Worm (Caenorhabditis elegans) whole organism, early embryonic: ENCODE data around the gene clc-27.

Experiments used
- B0310.2 ChIP-seq: sonication (generic microtip); optimal IDR thresholded peaks from 2 replicates; lab custom pipeline; 2016; ENCODE audit warnings: mild to moderate bottlenecking, missing genetic modification characterization, missing compliant biosample characterization
- aly-1 ChIP-seq: sonication (generic microtip); optimal IDR thresholded peaks from 2 replicates; lab custom pipeline; 2016; ENCODE audit warnings: missing genetic modification characterization, missing compliant biosample characterization
- ama-1 ChIP-seq: fragments of 150-350 bp; optimal IDR thresholded peaks from 2 replicates; lab custom pipeline; 2014
- ceh-13 ChIP-seq: fragments of 200-800 bp; sonication (Bioruptor generic); optimal IDR thresholded peaks from 2 replicates; lab custom pipeline; 2018; ENCODE audit warnings: mild to moderate bottlenecking, missing genetic modification characterization, missing compliant biosample characterization
- ceh-36 ChIP-seq: sonication (generic microtip); optimal IDR thresholded peaks from 2 replicates; lab custom pipeline; 2016; ENCODE audit warnings: missing genetic modification characterization, inconsistent platforms, missing compliant biosample characterization
- flt-1 ChIP-seq: fragments of 200-800 bp; sonication (Bioruptor generic); IDR thresholded peaks from 2 replicates; pipeline ENCODE4 v1.3.6; 2022; ENCODE audit warnings: missing genetic modification characterization, missing compliant biosample characterization
- hmbx-1 ChIP-seq: sonication (generic microtip); optimal IDR thresholded peaks from 2 replicates; lab custom pipeline; 2016; ENCODE audit warnings: mild to moderate bottlenecking, missing genetic modification characterization, missing compliant biosample characterization
- hmg-4 ChIP-seq: fragments of 200-800 bp; sonication (Bioruptor generic); optimal IDR thresholded peaks from 2 replicates; lab custom pipeline; 2018; ENCODE audit warnings: mild to moderate bottlenecking, missing genetic modification characterization, missing compliant biosample characterization
- hnd-1 ChIP-seq: sonication (generic microtip); optimal IDR thresholded peaks from 2 replicates; lab custom pipeline; 2016; ENCODE audit warnings: missing genetic modification characterization, missing compliant biosample characterization
- pes-1 ChIP-seq: fragments of 200-800 bp; sonication (Bioruptor generic); IDR thresholded peaks from 2 replicates; pipeline ENCODE4 v1.3.6; 2022; ENCODE audit warnings: missing genetic modification reagents, missing genetic modification characterization, missing compliant biosample characterization
- scrt-1 ChIP-seq: fragments of 200-800 bp; sonication (Bioruptor generic); IDR thresholded peaks from 2 replicates; pipeline ENCODE4 v1.3.6; 2022; ENCODE audit warnings: missing genetic modification characterization, missing compliant biosample characterization

DNA sequence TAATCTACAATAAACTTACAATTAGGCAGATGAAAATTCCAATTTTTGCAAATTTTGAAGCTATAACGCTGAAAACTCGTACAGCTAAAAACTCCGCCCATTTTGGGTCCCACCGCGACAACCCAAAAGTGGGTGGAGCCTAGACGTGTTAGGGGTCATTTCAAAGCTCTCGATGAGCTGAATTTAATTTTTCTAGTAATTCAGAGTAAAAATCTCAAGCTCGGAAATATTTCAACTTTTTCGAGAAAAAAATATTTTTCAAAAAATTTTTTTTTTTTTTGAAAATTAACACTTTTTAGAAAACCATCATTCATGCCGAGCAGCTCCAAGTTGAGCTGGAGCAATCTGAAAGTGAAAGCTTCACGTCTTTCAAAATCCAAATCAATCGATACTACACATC, 6.9 kb upstream of the clc-27 start, which contains the start of gene R06B10.7:
- TF ChIP-seq ama-1 (no peak), ceh-36 (no peak), scrt-1 (GFP tag; lab: Robert Waterston, UW) (no peak), hnd-1 (no peak), flt-1 (GFP tag; lab: Robert Waterston, UW) (no peak), pes-1 (GFP tag; lab: Robert Waterston, UW) (no peak), aly-1 (tag; lab: Kevin White, UChicago) (no peak), hmg-4 (GFP tag; lab: Kevin White, UChicago) (no peak), hmbx-1 (no peak), ceh-13 (no peak), B0310.2 (tag; lab: Kevin White, UChicago) (no peak)
